Worm (Caenorhabditis elegans): Measurements from ENCODE around the gene rpia-1.

DNA sequence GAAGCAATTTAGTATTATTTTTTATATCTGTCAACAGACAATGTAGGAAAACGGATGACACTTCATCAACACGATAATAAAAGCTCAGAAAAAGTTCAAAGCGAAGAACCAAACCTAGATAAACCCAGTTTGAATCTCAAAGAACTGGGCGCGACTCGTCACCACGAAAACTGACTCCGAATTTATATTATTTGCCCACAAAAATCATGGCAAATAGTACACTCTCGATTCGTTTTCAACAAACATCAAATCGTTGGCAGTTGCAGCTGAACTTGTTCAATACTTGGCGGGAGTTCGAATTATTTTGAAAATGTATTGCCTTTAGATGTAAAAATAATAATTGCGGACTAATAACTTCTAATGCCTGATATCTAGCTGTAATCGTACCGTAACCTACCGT is 39.8 kb upstream of the rpia-1 start:
- TF ChIP-seq elt-3 (tag; optimal IDR thresholded peaks at IDR 0.05) (no peak), nhr-12 (tag; optimal IDR thresholded peaks at IDR 0.05) (no peak)
